Worm (Caenorhabditis elegans): ENCODE data around the gene nstp-4.

The nstp-4 gene

ce11 chrII:349749-350148 lies 38.9 kb upstream of the nstp-4 start:
- TF ChIP-seq crh-2 (tag; optimal IDR thresholded peaks at IDR 0.05) (no peak), nhr-10 (tag; optimal IDR thresholded peaks at IDR 0.05) (no peak), mdl-1 (tag; optimal IDR thresholded peaks at IDR 0.05) (no peak), peb-1 (tag; optimal IDR thresholded peaks at IDR 0.05) (no peak), snpc-4 (tag; optimal IDR thresholded peaks at IDR 0.05) (no peak), egl-27 (tag; optimal IDR thresholded peaks at IDR 0.05) (no peak), unc-62 (GFP tag; optimal IDR thresholded peaks at IDR 0.05) (no peak), mab-5 (tag; optimal IDR thresholded peaks at IDR 0.05) (no peak), sma-3 (GFP tag; optimal IDR thresholded peaks at IDR 0.05) (no peak), ama-1 (optimal IDR thresholded peaks at IDR 0.05) (no peak), nhr-6 (tag; optimal IDR thresholded peaks at IDR 0.05) (no peak), ztf-11 (tag; optimal IDR thresholded peaks at IDR 0.05) (no peak), lin-13 (GFP tag; optimal IDR thresholded peaks at IDR 0.05) (no peak)

ce11 chrII:354494-354893 lies 34.1 kb upstream of the nstp-4 start:
- TF ChIP-seq skn-1 (tag; optimal IDR thresholded peaks at IDR 0.05) (no peak), lin-13 (GFP tag; optimal IDR thresholded peaks at IDR 0.05) (no peak), nhr-77 (tag; optimal IDR thresholded peaks at IDR 0.05) (no peak), ceh-16 (tag; optimal IDR thresholded peaks at IDR 0.05) (no peak), F13H6.1 (tag; optimal IDR thresholded peaks at IDR 0.05) (no peak), lin-11 (tag; optimal IDR thresholded peaks at IDR 0.05) (no peak), elt-1 (tag; optimal IDR thresholded peaks at IDR 0.05) (no peak), crh-2 (tag; optimal IDR thresholded peaks at IDR 0.05) (no peak), elt-3 (tag; optimal IDR thresholded peaks at IDR 0.05) (no peak)

- TF ChIP-seq nhr-23 (tag; optimal IDR thresholded peaks at IDR 0.05): no peak
- TF ChIP-seq mbf-1 (tag; optimal IDR thresholded peaks at IDR 0.05): no peak
- no peak for TF ChIP-seq nhr-21 (tag; optimal IDR thresholded peaks at IDR 0.05)
- no peak for TF ChIP-seq dmd-4 (tag; optimal IDR thresholded peaks at IDR 0.05)
- TF ChIP-seq nhr-12 (tag; optimal IDR thresholded peaks at IDR 0.05): no peak
- no peak for TF ChIP-seq Y55F3AM.14 (GFP tag; optimal IDR thresholded peaks at IDR 0.05)
- TF ChIP-seq lin-39 (tag; optimal IDR thresholded peaks at IDR 0.05): no peak
- TF ChIP-seq R02D3.7 (tag; optimal IDR thresholded peaks at IDR 0.05): no peak
- TF ChIP-seq lin-13 (GFP tag; optimal IDR thresholded peaks at IDR 0.05): no peak
- TF ChIP-seq sma-3 (GFP tag; optimal IDR thresholded peaks at IDR 0.05): no peak
- TF ChIP-seq blmp-1 (tag; optimal IDR thresholded peaks at IDR 0.05; ENCODE audit: insufficient read depth): no peak
- no peak for TF ChIP-seq elt-3 (tag; optimal IDR thresholded peaks at IDR 0.05)
- no peak for TF ChIP-seq sma-9 (GFP tag; optimal IDR thresholded peaks at IDR 0.05)
- no peak for TF ChIP-seq sma-9 (tag; optimal IDR thresholded peaks at IDR 0.05)
- TF ChIP-seq sem-4 (tag; optimal IDR thresholded peaks at IDR 0.05): no peak
- no peak for TF ChIP-seq skn-1 (tag; optimal IDR thresholded peaks at IDR 0.05)
Observed at ce11 chrII:356969-357368, 31.7 kb upstream of the nstp-4 start, which contains the start of gene dmsr-4. TSS of gene dmsr-4 (minus strand) at chrII:357069.

ce11 chrII:367455-367854 lies 21.2 kb upstream of the nstp-4 start, which contains the start of gene ptr-3:
TSS of gene ptr-3 (minus strand) at chrII:367555.
- no peak for TF ChIP-seq fos-1 (tag; optimal IDR thresholded peaks at IDR 0.05)
- TF ChIP-seq nhr-11 (tag; optimal IDR thresholded peaks at IDR 0.05): no peak
- no peak for TF ChIP-seq ceh-16 (tag; optimal IDR thresholded peaks at IDR 0.05)
- TF ChIP-seq ztf-11 (tag; optimal IDR thresholded peaks at IDR 0.05): no peak
- TF ChIP-seq nhr-129 (tag; optimal IDR thresholded peaks at IDR 0.05): no peak
- no peak for TF ChIP-seq nhr-25 (tag; optimal IDR thresholded peaks at IDR 0.05)
- no peak for TF ChIP-seq mab-5 (tag; optimal IDR thresholded peaks at IDR 0.05)
- no peak for TF ChIP-seq sma-9 (GFP tag; optimal IDR thresholded peaks at IDR 0.05)
- no peak for TF ChIP-seq sma-9 (tag; optimal IDR thresholded peaks at IDR 0.05)
- TF ChIP-seq ceh-82 (tag; optimal IDR thresholded peaks at IDR 0.05): no peak
- TF ChIP-seq nhr-10 (tag; optimal IDR thresholded peaks at IDR 0.05): no peak
- no peak for TF ChIP-seq nhr-23 (tag; optimal IDR thresholded peaks at IDR 0.05)
- TF ChIP-seq unc-39 (tag; optimal IDR thresholded peaks at IDR 0.05): no peak
- no peak for TF ChIP-seq snpc-4 (tag; optimal IDR thresholded peaks at IDR 0.05)
- no peak for TF ChIP-seq alr-1 (tag; optimal IDR thresholded peaks at IDR 0.05)
- TF ChIP-seq lin-11 (tag; optimal IDR thresholded peaks at IDR 0.05): no peak
- no peak for TF ChIP-seq ztf-1 (GFP tag; conservative IDR thresholded peaks at IDR 0.05)
- TF ChIP-seq zag-1 (tag; optimal IDR thresholded peaks at IDR 0.05): no peak
- TF ChIP-seq lin-39 (tag; optimal IDR thresholded peaks at IDR 0.05): no peak
